Worm (Caenorhabditis elegans): Measurements from ENCODE around the gene Y45F3A.5.

- TF ChIP-seq him-1 (tag; optimal IDR thresholded peaks at IDR 0.05) (no peak), W03F9.2 (tag; optimal IDR thresholded peaks at IDR 0.05) (no peak)
Observed at ce11 chrIII:10612333-10612732, 26.2 kb upstream of the Y45F3A.5 start, which contains the start of gene Y39A1A.24.
